Worm (Caenorhabditis elegans): ENCODE measurements around the gene R07C3.3.

DNA sequence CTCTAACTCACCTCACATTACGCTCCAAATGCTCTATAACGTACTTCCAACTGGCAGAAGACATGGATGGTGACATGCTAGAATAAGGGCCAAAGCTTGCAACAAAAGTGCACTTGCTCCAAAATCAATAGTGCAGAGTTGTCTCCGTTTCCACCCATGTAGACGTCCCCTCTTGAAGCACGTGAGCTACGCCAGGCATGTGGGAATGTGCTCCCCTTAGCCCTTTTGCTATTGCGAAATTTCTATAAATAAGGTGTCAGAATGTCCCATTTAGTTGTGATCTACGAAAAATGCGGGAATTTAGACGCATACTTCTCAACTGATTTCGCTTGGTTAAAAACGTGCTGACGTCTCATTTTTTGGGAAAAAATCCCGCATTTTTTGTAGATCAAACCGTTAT is 11.7 kb downstream of the R07C3.3 start:
- no peak for TF ChIP-seq elt-3 (tag; optimal IDR thresholded peaks at IDR 0.05)
- no peak for TF ChIP-seq snpc-4 (tag; optimal IDR thresholded peaks at IDR 0.05)
- TF ChIP-seq aly-2 (tag; optimal IDR thresholded peaks at IDR 0.05): no peak
- no peak for TF ChIP-seq ama-1 (optimal IDR thresholded peaks at IDR 0.05)
- no peak for TF ChIP-seq pqm-1 (tag; optimal IDR thresholded peaks at IDR 0.05)
- TF ChIP-seq fos-1 (tag; optimal IDR thresholded peaks at IDR 0.05): no peak
- TF ChIP-seq lin-15B (tag; optimal IDR thresholded peaks at IDR 0.05): no peak
- TF ChIP-seq tbx-2 (tag; optimal IDR thresholded peaks at IDR 0.05): no peak
- TF ChIP-seq nhr-28 (tag; optimal IDR thresholded peaks at IDR 0.05): no peak
- no peak for TF ChIP-seq nhr-12 (tag; optimal IDR thresholded peaks at IDR 0.05)
- no peak for TF ChIP-seq mdl-1 (tag; optimal IDR thresholded peaks at IDR 0.05)
- no peak for TF ChIP-seq lin-39 (tag; optimal IDR thresholded peaks at IDR 0.05)
- TF ChIP-seq nfya-1 (tag; optimal IDR thresholded peaks at IDR 0.05; ENCODE audit: insufficient read depth): no peak
